Worm (Caenorhabditis elegans): Measurements from ENCODE around the gene str-6.

The str-6 gene

ce11 chrV:15721431-15721830, 28.6 kb downstream of the str-6 start:
- TF ChIP-seq T22C8.4 (GFP tag; IDR thresholded peaks at IDR 0.05): no peak
- no peak for TF ChIP-seq klf-2 (GFP tag; conservative IDR thresholded peaks at IDR 0.05)

- no peak for TF ChIP-seq T22C8.4 (GFP tag; IDR thresholded peaks at IDR 0.05)
- TF ChIP-seq ztf-29 (GFP tag; IDR thresholded peaks at IDR 0.05): no peak
- TF ChIP-seq tab-1 (GFP tag; IDR thresholded peaks at IDR 0.05): no peak
- no peak for TF ChIP-seq ref-1 (GFP tag; conservative IDR thresholded peaks at IDR 0.05)
- no peak for TF ChIP-seq med-1 (GFP tag; optimal IDR thresholded peaks at IDR 0.05; ENCODE audit: insufficient read depth)
- TF ChIP-seq cog-1 (tag; optimal IDR thresholded peaks at IDR 0.05): no peak
- no peak for TF ChIP-seq flt-1 (GFP tag; IDR thresholded peaks at IDR 0.05)
- no peak for TF ChIP-seq klf-2 (GFP tag; conservative IDR thresholded peaks at IDR 0.05)
- no peak for TF ChIP-seq ztf-23 (GFP tag; IDR thresholded peaks at IDR 0.05)
Observed at ce11 chrV:15719570-15719969, 30.5 kb downstream of the str-6 start, which contains the start of gene Y6E2A.7. Gene Y6E2A.7 (plus strand): TSS chrV:15719870.

ce11 chrV:15718562-15718961, 31.5 kb downstream of the str-6 start, which contains the start of gene Y6E2A.5:
Gene Y6E2A.5 (minus strand): TSS chrV:15718662.
- TF ChIP-seq tab-1 (GFP tag; IDR thresholded peaks at IDR 0.05) (no peak), ztf-29 (GFP tag; IDR thresholded peaks at IDR 0.05) (no peak), med-1 (GFP tag; optimal IDR thresholded peaks at IDR 0.05; ENCODE audit: insufficient read depth) (no peak), cog-1 (tag; optimal IDR thresholded peaks at IDR 0.05) (no peak), ref-1 (GFP tag; conservative IDR thresholded peaks at IDR 0.05) (no peak), ztf-23 (GFP tag; IDR thresholded peaks at IDR 0.05) (no peak), flt-1 (GFP tag; IDR thresholded peaks at IDR 0.05) (no peak), T22C8.4 (GFP tag; IDR thresholded peaks at IDR 0.05) (no peak), klf-2 (GFP tag; conservative IDR thresholded peaks at IDR 0.05) (no peak)

ce11 chrV:15716679-15717078, 33.4 kb downstream of the str-6 start, which contains the start of gene Y6E2A.4:
Gene Y6E2A.4 (minus strand): TSS chrV:15716779.
- TF ChIP-seq flt-1 (GFP tag; IDR thresholded peaks at IDR 0.05) (no peak), ztf-29 (GFP tag; IDR thresholded peaks at IDR 0.05) (no peak), med-1 (GFP tag; optimal IDR thresholded peaks at IDR 0.05; ENCODE audit: insufficient read depth) (no peak), klf-2 (GFP tag; conservative IDR thresholded peaks at IDR 0.05) (no peak), ref-1 (GFP tag; conservative IDR thresholded peaks at IDR 0.05) (no peak), ztf-23 (GFP tag; IDR thresholded peaks at IDR 0.05) (no peak), T22C8.4 (GFP tag; IDR thresholded peaks at IDR 0.05) (no peak), tab-1 (GFP tag; IDR thresholded peaks at IDR 0.05) (no peak), cog-1 (tag; optimal IDR thresholded peaks at IDR 0.05) (no peak)

- no peak for TF ChIP-seq cog-1 (tag; optimal IDR thresholded peaks at IDR 0.05)
Observed at ce11 chrV:15715636-15716035, 34.4 kb downstream of the str-6 start.

- TF ChIP-seq T22C8.4 (GFP tag; IDR thresholded peaks at IDR 0.05): no peak
- TF ChIP-seq ref-1 (GFP tag; conservative IDR thresholded peaks at IDR 0.05): no peak
Observed at ce11 chrV:15712385-15712784, 37.6 kb downstream of the str-6 start.

ce11 chrV:15711898-15712297, 38.1 kb downstream of the str-6 start, which contains the start of gene str-101:
Gene str-101 (minus strand): TSS chrV:15711998.
- TF ChIP-seq cog-1 (tag; optimal IDR thresholded peaks at IDR 0.05) (no peak), ref-1 (GFP tag; conservative IDR thresholded peaks at IDR 0.05) (no peak), T22C8.4 (GFP tag; IDR thresholded peaks at IDR 0.05) (no peak), med-1 (GFP tag; optimal IDR thresholded peaks at IDR 0.05; ENCODE audit: insufficient read depth) (no peak), flt-1 (GFP tag; IDR thresholded peaks at IDR 0.05) (no peak), klf-2 (GFP tag; conservative IDR thresholded peaks at IDR 0.05) (no peak)

- TF ChIP-seq T22C8.4 (GFP tag; IDR thresholded peaks at IDR 0.05) (no peak), tab-1 (GFP tag; IDR thresholded peaks at IDR 0.05) (no peak), ztf-23 (GFP tag; IDR thresholded peaks at IDR 0.05) (no peak), ztf-29 (GFP tag; IDR thresholded peaks at IDR 0.05) (no peak), klf-2 (GFP tag; conservative IDR thresholded peaks at IDR 0.05) (no peak), flt-1 (GFP tag; IDR thresholded peaks at IDR 0.05) (no peak), med-1 (GFP tag; optimal IDR thresholded peaks at IDR 0.05; ENCODE audit: insufficient read depth) (no peak), ref-1 (GFP tag; conservative IDR thresholded peaks at IDR 0.05) (no peak)
Observed at ce11 chrV:15710401-15710800, 39.6 kb downstream of the str-6 start, which contains the start of gene Y6E2A.1. Gene Y6E2A.1 (minus strand): TSS chrV:15710501.

ce11 chrV:15707982-15708381, 42.0 kb downstream of the str-6 start:
- TF ChIP-seq ref-1 (GFP tag; conservative IDR thresholded peaks at IDR 0.05): no peak
- TF ChIP-seq cog-1 (tag; optimal IDR thresholded peaks at IDR 0.05): no peak
- no peak for TF ChIP-seq ztf-29 (GFP tag; IDR thresholded peaks at IDR 0.05)
- no peak for TF ChIP-seq T22C8.4 (GFP tag; IDR thresholded peaks at IDR 0.05)
- no peak for TF ChIP-seq med-1 (GFP tag; optimal IDR thresholded peaks at IDR 0.05; ENCODE audit: insufficient read depth)
- TF ChIP-seq ztf-23 (GFP tag; IDR thresholded peaks at IDR 0.05): no peak
- no peak for TF ChIP-seq tab-1 (GFP tag; IDR thresholded peaks at IDR 0.05)
- TF ChIP-seq flt-1 (GFP tag; IDR thresholded peaks at IDR 0.05): no peak
- TF ChIP-seq klf-2 (GFP tag; conservative IDR thresholded peaks at IDR 0.05): no peak

- TF ChIP-seq flt-1 (GFP tag; IDR thresholded peaks at IDR 0.05): no peak
- no peak for TF ChIP-seq ref-1 (GFP tag; conservative IDR thresholded peaks at IDR 0.05)
- no peak for TF ChIP-seq klf-2 (GFP tag; conservative IDR thresholded peaks at IDR 0.05)
- no peak for TF ChIP-seq med-1 (GFP tag; optimal IDR thresholded peaks at IDR 0.05; ENCODE audit: insufficient read depth)
- TF ChIP-seq cog-1 (tag; optimal IDR thresholded peaks at IDR 0.05): no peak
- TF ChIP-seq ztf-29 (GFP tag; IDR thresholded peaks at IDR 0.05): no peak
- no peak for TF ChIP-seq tab-1 (GFP tag; IDR thresholded peaks at IDR 0.05)
Observed at ce11 chrV:15704745-15705144, 45.3 kb downstream of the str-6 start, which contains the start of gene twk-34. Gene twk-34 (plus strand): TSS chrV:15704960.

- TF ChIP-seq ztf-23 (GFP tag; IDR thresholded peaks at IDR 0.05) (no peak), T22C8.4 (GFP tag; IDR thresholded peaks at IDR 0.05) (no peak), med-1 (GFP tag; optimal IDR thresholded peaks at IDR 0.05; ENCODE audit: insufficient read depth) (no peak), ref-1 (GFP tag; conservative IDR thresholded peaks at IDR 0.05) (no peak), ztf-29 (GFP tag; IDR thresholded peaks at IDR 0.05) (no peak), tab-1 (GFP tag; IDR thresholded peaks at IDR 0.05) (no peak), cog-1 (tag; optimal IDR thresholded peaks at IDR 0.05) (no peak), flt-1 (GFP tag; IDR thresholded peaks at IDR 0.05) (no peak), klf-2 (GFP tag; conservative IDR thresholded peaks at IDR 0.05) (no peak)
Observed at ce11 chrV:15702263-15702662, 47.8 kb downstream of the str-6 start, which contains the start of gene nhr-53. Gene nhr-53 (minus strand): TSS chrV:15702363.

Data from whole organism, midembryonic.